Fruit fly (Drosophila melanogaster) Kc167 (cell line): ENCODE results near the gene CG42240.

Experiments
- h ChIP-seq: fragments of >200 bp; optimal IDR thresholded peaks from 3 replicates; lab custom pipeline; 2018; ENCODE audit warnings: missing external identifiers
- insv ChIP-seq: fragments of >200 bp; optimal IDR thresholded peaks from 3 replicates; lab custom pipeline; 2018; ENCODE audit warnings: missing external identifiers

dm6 chrX:6372769-6373197, 42.1 kb downstream of the CG42240 start, which contains the start of gene PpV:
- no peak for TF ChIP-seq insv (lab: Kevin White, UChicago)
- TF ChIP-seq h = no peak
